Worm (Caenorhabditis elegans): Measurements from ENCODE around the gene F16B4.4.
"Not testable (repeated sequence)": the region's sequence is repeated elsewhere in the genome, so short reads cannot be mapped to it uniquely, and the experiment has no call there.

- TF ChIP-seq nhr-11 (tag; optimal IDR thresholded peaks at IDR 0.05); nhr-28 (tag; optimal IDR thresholded peaks at IDR 0.05); mdl-1 (tag; optimal IDR thresholded peaks at IDR 0.05); lin-13 (GFP tag; optimal IDR thresholded peaks at IDR 0.05); nhr-25 (tag; optimal IDR thresholded peaks at IDR 0.05; ENCODE audit: borderline replicate concordance, insufficient read depth); egl-27 (tag; optimal IDR thresholded peaks at IDR 0.05); ces-1 (GFP tag; optimal IDR thresholded peaks at IDR 0.05); lin-29 (GFP tag; IDR thresholded peaks at IDR 0.05); daf-12 (tag; optimal IDR thresholded peaks at IDR 0.05): not testable (repeated sequence)
- TF ChIP-seq zip-11 (GFP tag; IDR thresholded peaks at IDR 0.05), result peak; percentile 77; the same call in 1 of the 2 replicates
These were observed 32.6 kb upstream of the F16B4.4 start for ce11 chrV:1561169-1561568.

Data from whole organism, L4 larva.